Worm (Caenorhabditis elegans) whole organism, early embryonic: ENCODE results near the gene C05G5.7.

Experiments
- B0310.2 ChIP-seq: sonication (generic microtip); optimal IDR thresholded peaks from 2 replicates; lab custom pipeline; 2016; ENCODE audit warnings: mild to moderate bottlenecking, missing genetic modification characterization, missing compliant biosample characterization
- F13C5.2 ChIP-seq: sonication (generic microtip); optimal IDR thresholded peaks from 2 replicates; lab custom pipeline; 2017; ENCODE audit warnings: mild to moderate bottlenecking, missing genetic modification characterization, inconsistent platforms, missing compliant biosample characterization
- aly-1 ChIP-seq: sonication (generic microtip); optimal IDR thresholded peaks from 2 replicates; lab custom pipeline; 2016; ENCODE audit warnings: missing genetic modification characterization, missing compliant biosample characterization
- ama-1 ChIP-seq: fragments of 150-350 bp; optimal IDR thresholded peaks from 2 replicates; lab custom pipeline; 2014
- ceh-13 ChIP-seq: fragments of 200-800 bp; sonication (Bioruptor generic); optimal IDR thresholded peaks from 2 replicates; lab custom pipeline; 2018; ENCODE audit warnings: mild to moderate bottlenecking, missing genetic modification characterization, missing compliant biosample characterization
- ceh-36 ChIP-seq: sonication (generic microtip); optimal IDR thresholded peaks from 2 replicates; lab custom pipeline; 2016; ENCODE audit warnings: missing genetic modification characterization, inconsistent platforms, missing compliant biosample characterization
- ets-7 ChIP-seq: sonication (generic microtip); optimal IDR thresholded peaks from 2 replicates; lab custom pipeline; 2016; ENCODE audit warnings: missing genotype, missing genetic modification characterization, missing compliant biosample characterization
- flt-1 ChIP-seq: fragments of 200-800 bp; sonication (Bioruptor generic); IDR thresholded peaks from 2 replicates; pipeline ENCODE4 v1.3.6; 2022; ENCODE audit warnings: missing genetic modification characterization, missing compliant biosample characterization
- hmbx-1 ChIP-seq: sonication (generic microtip); optimal IDR thresholded peaks from 2 replicates; lab custom pipeline; 2016; ENCODE audit warnings: mild to moderate bottlenecking, missing genetic modification characterization, missing compliant biosample characterization
- hmg-4 ChIP-seq: fragments of 200-800 bp; sonication (Bioruptor generic); optimal IDR thresholded peaks from 2 replicates; lab custom pipeline; 2018; ENCODE audit warnings: mild to moderate bottlenecking, missing genetic modification characterization, missing compliant biosample characterization
- hnd-1 ChIP-seq: sonication (generic microtip); optimal IDR thresholded peaks from 2 replicates; lab custom pipeline; 2016; ENCODE audit warnings: missing genetic modification characterization, missing compliant biosample characterization
- pes-1 ChIP-seq: fragments of 200-800 bp; sonication (Bioruptor generic); IDR thresholded peaks from 2 replicates; pipeline ENCODE4 v1.3.6; 2022; ENCODE audit warnings: missing genetic modification reagents, missing genetic modification characterization, missing compliant biosample characterization
- scrt-1 ChIP-seq: fragments of 200-800 bp; sonication (Bioruptor generic); IDR thresholded peaks from 2 replicates; pipeline ENCODE4 v1.3.6; 2022; ENCODE audit warnings: missing genetic modification characterization, missing compliant biosample characterization
- sea-1 ChIP-seq: fragments of 200-800 bp; sonication (Bioruptor generic); conservative IDR thresholded peaks from 2 replicates; pipeline ENCODE4 v1.3.6; 2022; ENCODE audit warnings: missing genetic modification characterization, missing compliant biosample characterization
- tbx-11 ChIP-seq: fragments of 200-800 bp; sonication (Bioruptor generic); IDR thresholded peaks from 2 replicates; pipeline ENCODE4 v1.3.6; 2022; ENCODE audit warnings: missing genetic modification characterization, missing compliant biosample characterization
- tbx-37 ChIP-seq: fragments of 200-800 bp; sonication (Bioruptor generic); conservative IDR thresholded peaks from 2 replicates; pipeline ENCODE4 v1.3.6; 2022; ENCODE audit warnings: missing genetic modification reagents, missing genetic modification characterization, missing compliant biosample characterization
- tra-4 ChIP-seq: sonication (generic microtip); optimal IDR thresholded peaks from 2 replicates; lab custom pipeline; 2017; ENCODE audit warnings: missing genetic modification characterization, missing compliant biosample characterization

Gene C05G5.7

DNA sequence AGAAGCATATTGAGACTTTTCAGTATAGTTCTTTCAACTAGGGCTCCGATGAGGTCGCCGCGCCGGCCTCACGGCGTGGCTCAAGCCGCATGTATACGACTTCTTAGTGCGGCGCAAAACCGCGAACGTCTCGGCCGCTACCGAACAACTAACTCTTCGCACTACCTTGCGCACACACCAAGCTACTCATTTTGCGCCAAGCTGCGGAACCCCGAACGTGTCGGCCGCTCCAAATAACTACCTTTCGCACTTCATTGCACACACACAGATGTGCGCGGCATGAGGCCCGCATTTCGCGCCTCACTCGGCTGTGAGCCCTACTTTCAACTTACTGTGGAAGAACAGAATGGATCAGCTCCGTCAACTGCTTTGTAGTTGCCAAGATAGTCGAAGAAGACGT, 24.2 kb upstream of the C05G5.7 start:
- TF ChIP-seq sea-1, result 0 out of 2 replicates have a peak, but pooled peaks have one; percentile 10
- TF ChIP-seq aly-1 (tag; lab: Kevin White, UChicago), result no peak
- TF ChIP-seq B0310.2 (tag; lab: Kevin White, UChicago), result no peak
- TF ChIP-seq flt-1, result no peak
- no peak for TF ChIP-seq ama-1
- peak; percentile 49; the same call in 1 of the 2 replicates for TF ChIP-seq scrt-1

DNA sequence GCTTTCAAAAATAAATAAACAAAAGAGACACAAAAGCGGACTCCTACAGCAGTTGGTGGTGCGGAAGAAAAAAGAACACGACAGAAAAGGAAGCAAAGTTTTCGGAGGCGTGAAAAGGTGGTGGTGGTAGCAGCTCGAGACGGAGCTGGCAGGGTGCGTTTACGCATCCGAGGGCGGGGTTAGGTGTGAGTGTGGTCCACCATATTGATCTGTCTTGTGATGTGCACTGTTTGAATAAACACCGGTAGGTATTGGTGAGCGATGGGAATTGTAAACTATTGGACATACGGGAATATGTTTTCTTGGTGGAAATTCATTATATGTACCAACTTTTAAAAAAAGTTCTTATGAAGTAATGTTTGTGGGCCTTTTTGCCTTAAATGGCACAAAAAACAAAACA, 17.4 kb upstream of the C05G5.7 start, which contains the start of gene C05G5.5:
Gene C05G5.5, minus strand, starts transcription at position 101 of the 400 bp plus-strand sequence.
- TF ChIP-seq tbx-37 (GFP tag; lab: Robert Waterston, UW) (no peak), hmbx-1 (tag; lab: Kevin White, UChicago) (no peak), scrt-1 (no peak), pes-1 (GFP tag; lab: Robert Waterston, UW) (no peak), hnd-1 (tag; lab: Kevin White, UChicago) (no peak), aly-1 (tag; lab: Kevin White, UChicago) (no peak), tbx-11 (GFP tag; lab: Robert Waterston, UW) (no peak), ceh-13 (GFP tag; lab: Kevin White, UChicago) (no peak), ceh-36 (tag; lab: Kevin White, UChicago) (no peak)

DNA sequence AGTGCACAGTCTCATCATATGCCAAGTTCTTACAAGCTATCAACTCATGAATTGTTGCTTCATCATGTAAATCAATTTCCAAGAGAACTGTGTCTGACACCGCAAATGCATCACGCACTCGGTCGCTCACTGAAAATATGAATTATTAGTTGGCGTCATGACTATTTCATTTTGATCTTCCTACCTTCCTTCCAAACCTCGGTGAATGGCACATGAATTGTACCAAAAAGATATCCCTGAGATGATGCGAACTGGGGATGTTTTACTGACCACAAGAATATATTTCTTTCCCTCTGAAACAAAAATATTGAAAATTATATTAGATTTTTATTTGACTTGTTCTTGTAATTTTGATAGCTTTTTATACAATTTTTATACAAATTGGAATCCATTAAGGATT, 16.6 kb upstream of the C05G5.7 start:
- no peak for TF ChIP-seq tbx-37 (GFP tag; lab: Robert Waterston, UW)
- no peak for TF ChIP-seq hmbx-1 (tag; lab: Kevin White, UChicago)
- TF ChIP-seq ama-1, result no peak
- no peak for TF ChIP-seq B0310.2 (tag; lab: Kevin White, UChicago)
- no peak for TF ChIP-seq aly-1 (tag; lab: Kevin White, UChicago)

DNA sequence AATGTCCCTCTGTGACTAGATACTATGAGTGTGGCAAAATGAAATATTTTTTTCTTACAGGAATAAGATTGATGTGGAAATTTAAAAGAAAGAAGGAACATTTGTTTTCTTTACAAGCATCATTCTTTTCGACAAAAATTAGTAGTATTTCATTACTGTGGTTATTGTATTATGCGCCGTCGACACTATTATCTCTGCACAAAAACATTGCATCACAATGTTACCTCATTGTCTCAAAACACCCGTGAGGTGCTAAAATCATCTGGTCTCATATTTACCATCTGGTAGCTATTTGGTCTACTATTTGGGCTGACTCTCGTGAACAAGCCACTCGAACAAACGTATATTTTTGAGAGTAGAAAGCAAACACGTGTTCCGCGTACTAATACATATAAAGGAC, 16.0 kb upstream of the C05G5.7 start:
- TF ChIP-seq pes-1 (GFP tag; lab: Robert Waterston, UW) (no peak), flt-1 (no peak), hmbx-1 (tag; lab: Kevin White, UChicago) (no peak), F13C5.2 (no peak), tbx-37 (GFP tag; lab: Robert Waterston, UW) (no peak), scrt-1 (no peak), tbx-11 (GFP tag; lab: Robert Waterston, UW) (no peak), hmg-4 (GFP tag; lab: Kevin White, UChicago) (no peak), ama-1 (no peak), ceh-36 (tag; lab: Kevin White, UChicago) (no peak), B0310.2 (tag; lab: Kevin White, UChicago) (no peak), hnd-1 (tag; lab: Kevin White, UChicago) (no peak), aly-1 (tag; lab: Kevin White, UChicago) (no peak), sea-1 (no peak), ceh-13 (GFP tag; lab: Kevin White, UChicago) (no peak), tra-4 (tag; lab: Kevin White, UChicago) (no peak), ets-7 (no peak)

DNA sequence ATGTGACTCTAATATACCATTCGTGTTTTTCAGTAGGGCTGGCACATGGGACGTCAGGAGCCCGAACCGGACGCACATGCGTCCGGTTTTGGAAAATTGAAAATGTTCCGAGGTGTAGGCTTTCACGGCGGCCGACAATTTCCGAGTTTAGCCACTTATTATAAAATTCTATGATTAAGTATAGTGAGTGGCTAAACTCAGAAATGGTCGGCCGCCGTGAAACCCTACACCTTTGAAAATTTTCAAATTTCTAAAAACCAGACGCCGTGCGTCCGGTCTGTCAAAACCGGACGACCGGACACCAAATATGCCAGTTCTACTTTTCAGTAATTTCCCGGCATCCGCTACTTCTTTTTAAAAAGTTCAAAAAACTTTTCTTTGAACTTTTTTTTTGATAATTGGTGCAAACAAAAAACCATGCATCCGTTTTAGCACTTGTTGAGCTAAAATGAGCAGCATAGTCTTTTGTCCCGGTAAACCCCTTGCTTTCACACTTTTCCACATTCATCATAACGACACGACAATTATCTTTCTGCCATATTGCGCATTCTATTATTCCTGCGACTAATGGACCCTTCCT, 14.2 kb upstream of the C05G5.7 start:
- TF ChIP-seq hnd-1 (tag; lab: Kevin White, UChicago) (no peak), flt-1 (no peak), ceh-36 (tag; lab: Kevin White, UChicago) (no peak), hmbx-1 (tag; lab: Kevin White, UChicago) (no peak), aly-1 (tag; lab: Kevin White, UChicago) (no peak), B0310.2 (tag; lab: Kevin White, UChicago) (no peak)

DNA sequence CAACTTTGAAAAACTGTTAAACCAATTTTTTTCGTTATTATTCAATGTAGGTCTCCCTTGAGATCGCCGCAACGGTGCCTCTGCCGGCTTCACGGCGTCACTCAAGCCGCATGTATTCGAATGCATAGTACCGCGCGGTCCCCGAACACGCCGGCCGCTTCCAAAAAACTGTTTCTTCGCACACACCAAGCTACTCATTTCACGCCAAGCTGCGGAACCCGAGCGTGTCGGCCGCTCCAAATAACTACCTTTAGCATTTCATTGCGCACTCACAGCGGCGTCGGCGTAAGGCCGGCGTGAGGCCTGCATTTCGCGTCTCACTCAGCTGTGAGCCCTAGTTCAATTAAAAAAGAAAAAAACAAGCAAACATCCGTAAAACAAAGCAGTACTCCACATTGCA, 13.0 kb upstream of the C05G5.7 start:
- TF ChIP-seq ceh-13 (GFP tag; lab: Kevin White, UChicago) (no peak), pes-1 (GFP tag; lab: Robert Waterston, UW) (peak; percentile 16; the same call in 1 of the 2 replicates), scrt-1 (0 out of 2 replicates have a peak, but pooled peaks have one; percentile 61), tbx-37 (GFP tag; lab: Robert Waterston, UW) (no peak), ets-7 (no peak)

DNA sequence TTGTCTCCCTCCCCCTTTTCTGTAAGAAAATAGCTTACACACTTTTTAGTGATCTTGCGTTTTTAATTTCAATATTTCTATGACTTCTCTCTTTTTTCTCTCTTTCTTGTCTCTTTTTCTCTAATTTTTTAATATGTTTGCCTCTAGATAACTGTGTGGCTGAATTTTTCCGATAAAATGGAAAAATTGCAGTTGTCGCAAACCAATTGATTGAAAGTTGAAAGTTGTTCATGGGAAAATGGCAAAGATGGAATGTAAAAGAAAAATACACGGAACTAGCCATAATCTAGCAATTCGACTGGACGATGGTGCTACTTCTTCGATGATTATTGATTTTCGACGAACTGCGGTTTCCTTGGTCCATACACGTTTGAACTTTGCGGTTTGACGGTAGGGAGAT, 12.3 kb upstream of the C05G5.7 start:
- TF ChIP-seq scrt-1 (no peak), hmbx-1 (tag; lab: Kevin White, UChicago) (no peak), F13C5.2 (no peak), tra-4 (tag; lab: Kevin White, UChicago) (no peak), pes-1 (GFP tag; lab: Robert Waterston, UW) (no peak), hmg-4 (GFP tag; lab: Kevin White, UChicago) (no peak), tbx-37 (GFP tag; lab: Robert Waterston, UW) (no peak), ceh-36 (tag; lab: Kevin White, UChicago) (no peak), tbx-11 (GFP tag; lab: Robert Waterston, UW) (no peak), hnd-1 (tag; lab: Kevin White, UChicago) (no peak), flt-1 (no peak), ama-1 (no peak), ceh-13 (GFP tag; lab: Kevin White, UChicago) (no peak), aly-1 (tag; lab: Kevin White, UChicago) (no peak), B0310.2 (tag; lab: Kevin White, UChicago) (no peak), ets-7 (no peak)

DNA sequence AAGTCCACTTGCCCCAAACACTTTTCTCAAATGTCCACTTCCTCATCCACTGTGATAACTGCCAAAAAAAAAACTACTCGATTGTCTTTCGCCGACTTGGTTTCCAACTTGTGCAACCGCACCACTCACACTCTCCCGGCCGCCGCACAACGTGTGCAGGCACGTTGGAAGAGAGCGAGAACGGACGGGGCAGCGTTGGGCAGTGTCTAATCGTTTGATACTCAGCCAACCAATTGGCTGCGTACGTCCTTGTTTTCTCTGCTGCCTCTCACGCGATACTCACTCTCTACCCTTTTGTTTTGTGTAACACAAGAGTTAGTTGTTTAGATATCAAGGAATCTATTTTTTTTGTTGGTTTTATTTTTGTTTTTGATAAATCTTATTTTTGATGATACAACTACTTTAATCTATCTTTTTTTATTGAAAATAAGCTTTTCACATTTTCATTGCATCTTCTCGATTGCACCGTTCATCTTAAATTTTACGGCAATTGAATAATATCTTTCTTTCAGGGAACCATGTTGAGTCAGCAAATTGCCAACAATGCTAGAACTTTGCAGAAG, 10.0 kb upstream of the C05G5.7 start, which contains the start of gene sucl-1:
Gene sucl-1, plus strand, starts transcription at position 513 of the 563 bp plus-strand sequence.
- TF ChIP-seq hnd-1 (tag; lab: Kevin White, UChicago) (no peak), B0310.2 (tag; lab: Kevin White, UChicago) (no peak), tbx-11 (GFP tag; lab: Robert Waterston, UW) (no peak), F13C5.2 (peak; percentile 67), tra-4 (tag; lab: Kevin White, UChicago) (no peak), scrt-1 (no peak), hmg-4 (GFP tag; lab: Kevin White, UChicago) (peak; percentile 83), sea-1 (peak; percentile 54; the same call in 1 of the 2 replicates)
